Fruit fly (Drosophila melanogaster) S2 (cell line): ENCODE measurements around the gene CG13465.

Experiments
- CG8478 ChIP-seq: fragments of >200 bp; optimal IDR thresholded peaks from 2 replicates; lab custom pipeline; 2018
- CTCF ChIP-seq, 2 experiments: fragments of >200 bp; optimal IDR thresholded peaks; 2 replicates each; lab custom pipeline; 2018

dm6 chr3L:14977536-14978495 lies 33.7 kb upstream of the CG13465 start:
- TF ChIP-seq CG8478 (lab: Kevin White, UChicago) (no peak), CTCF (optimal IDR thresholded peaks at IDR 0.05; lab: Kevin White, UChicago) (no peak)
